Worm (Caenorhabditis elegans): ENCODE measurements around the gene Y39G8B.1.

The Y39G8B.1 gene

DNA sequence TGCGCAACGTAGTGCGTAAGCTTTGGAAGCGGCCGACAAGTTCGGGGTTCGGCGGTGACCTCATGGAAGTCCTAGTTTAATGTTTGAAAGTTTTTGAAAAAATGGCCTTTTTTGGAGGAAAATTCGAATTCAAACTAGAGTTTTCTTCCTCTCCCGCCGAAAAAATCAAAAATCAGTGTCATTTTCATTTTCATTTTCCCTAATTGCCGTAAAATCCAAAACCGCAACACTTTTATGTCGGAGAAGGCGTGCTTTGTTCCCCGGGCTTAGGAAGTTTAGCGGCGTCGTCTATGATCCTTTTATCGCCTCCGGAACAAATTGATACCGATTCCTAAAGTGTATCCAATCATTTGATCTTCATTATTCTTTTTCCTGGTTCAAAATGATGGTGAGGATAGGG is 48.7 kb downstream of the Y39G8B.1 start, which contains the start of gene mltn-5:
mltn-5 (plus strand) TSS at position 301 of the 400 bp plus-strand sequence.
- TF ChIP-seq drap-1 (GFP tag; optimal IDR thresholded peaks at IDR 0.05) (no peak), M03D4.4 (tag; optimal IDR thresholded peaks at IDR 0.05) (no peak), elt-1 (tag; optimal IDR thresholded peaks at IDR 0.05; ENCODE audit: borderline replicate concordance, insufficient read depth) (no peak), elt-3 (tag; optimal IDR thresholded peaks at IDR 0.05) (no peak), snpc-4 (tag; optimal IDR thresholded peaks at IDR 0.05) (no peak), mab-5 (tag; optimal IDR thresholded peaks at IDR 0.05) (no peak), nhr-12 (tag; optimal IDR thresholded peaks at IDR 0.05) (no peak), zip-8 (tag; optimal IDR thresholded peaks at IDR 0.05) (no peak), sptf-1 (tag; optimal IDR thresholded peaks at IDR 0.05) (no peak), flh-1 (GFP tag; optimal IDR thresholded peaks at IDR 0.05) (no peak), blmp-1 (tag; optimal IDR thresholded peaks at IDR 0.05) (no peak), ceh-43 (GFP tag; optimal IDR thresholded peaks at IDR 0.05) (no peak), ceh-83 (GFP tag; optimal IDR thresholded peaks at IDR 0.05) (no peak), ces-1 (GFP tag; optimal IDR thresholded peaks at IDR 0.05) (no peak), nhr-2 (tag; optimal IDR thresholded peaks at IDR 0.05) (no peak), ztf-11 (tag; optimal IDR thresholded peaks at IDR 0.05) (no peak), cnd-1 (tag; optimal IDR thresholded peaks at IDR 0.05) (no peak), ceh-39 (tag; optimal IDR thresholded peaks at IDR 0.05) (no peak), unc-39 (tag; optimal IDR thresholded peaks at IDR 0.05) (no peak), ham-2 (GFP tag; optimal IDR thresholded peaks at IDR 0.05) (no peak)

Data from whole organism, mixed stage, embryonic.